Fruit fly (Drosophila melanogaster): ENCODE measurements around the gene Ssk.
A peak's percentile ranks its signal among the peaks of the same experiment; 100 is the strongest.

Gene Ssk

dm6 chr3L:20198138-20198559, 9.8 kb downstream of the Ssk start, which contains the start of gene CG42674 (continued):
- TF ChIP-seq Rel (GFP tag; optimal IDR thresholded peaks at IDR 0.05) (no peak), Rel (tag; optimal IDR thresholded peaks at IDR 0.05) (peak; percentile 5), OdsH (GFP tag; optimal IDR thresholded peaks at IDR 0.05) (no peak), sv (GFP tag; optimal IDR thresholded peaks at IDR 0.05) (no peak)

dm6 chr3L:20199569-20200247, 11.4 kb downstream of the Ssk start, which contains the start of gene CG42833:
TSS of gene CG42833 (plus strand) at chr3L:20200093.
- peak; percentile 26 for TF ChIP-seq brk (GFP tag; optimal IDR thresholded peaks at IDR 0.05)
- TF ChIP-seq CrebA (GFP tag; optimal IDR thresholded peaks at IDR 0.05; ENCODE audit: borderline replicate concordance): peak; percentile 3
- no peak for TF ChIP-seq Dfd (GFP tag; optimal IDR thresholded peaks at IDR 0.05)
- no peak for TF ChIP-seq CG9705 (GFP tag; optimal IDR thresholded peaks at IDR 0.05)
- TF ChIP-seq sage (GFP tag; optimal IDR thresholded peaks at IDR 0.05): peak; percentile 36
- TF ChIP-seq Dif (GFP tag; optimal IDR thresholded peaks at IDR 0.05; ENCODE audit: partially characterized antibody): no peak
- TF ChIP-seq dl (GFP tag; optimal IDR thresholded peaks at IDR 0.05; ENCODE audit: insufficient read depth in 1 of 2, partially characterized antibody in 2 of 2): no peak
- peak; percentile 51 for TF ChIP-seq Myc (optimal IDR thresholded peaks at IDR 0.05)

- TF ChIP-seq br (GFP tag; optimal IDR thresholded peaks at IDR 0.05) (no peak), pan (optimal IDR thresholded peaks at IDR 0.05) (no peak), CG32264 (GFP tag; optimal IDR thresholded peaks at IDR 0.05) (no peak), sage (GFP tag; optimal IDR thresholded peaks at IDR 0.05) (no peak), h (GFP tag; optimal IDR thresholded peaks at IDR 0.05) (no peak), Hr83 (GFP tag; optimal IDR thresholded peaks at IDR 0.05; ENCODE audit: poor library complexity, severe bottlenecking) (no peak), Myc (optimal IDR thresholded peaks at IDR 0.05) (no peak), usp (GFP tag; optimal IDR thresholded peaks at IDR 0.05) (no peak), ey (GFP tag; optimal IDR thresholded peaks at IDR 0.05) (no peak), dl (GFP tag; optimal IDR thresholded peaks at IDR 0.05; ENCODE audit: insufficient read depth in 1 of 2, partially characterized antibody in 2 of 2) (no peak), Dfd (GFP tag; optimal IDR thresholded peaks at IDR 0.05) (no peak), jim (GFP tag; optimal IDR thresholded peaks at IDR 0.05) (no peak), lola (GFP tag; optimal IDR thresholded peaks at IDR 0.05) (no peak), OdsH (GFP tag; optimal IDR thresholded peaks at IDR 0.05) (no peak)
These were observed 13.2 kb downstream of the Ssk start, which contains the start of gene obst-F for dm6 chr3L:20201538-20201937. TSS of gene obst-F (minus strand) at chr3L:20201638.

- TF ChIP-seq Mio (GFP tag; optimal IDR thresholded peaks at IDR 0.05) (no peak), OdsH (GFP tag; optimal IDR thresholded peaks at IDR 0.05) (no peak), Myc (optimal IDR thresholded peaks at IDR 0.05) (no peak), jim (GFP tag; optimal IDR thresholded peaks at IDR 0.05) (no peak), dsf (GFP tag; optimal IDR thresholded peaks at IDR 0.05; ENCODE audit: borderline replicate concordance) (no peak), Hnf4 (GFP tag; optimal IDR thresholded peaks at IDR 0.05) (no peak), Vsx2 (GFP tag; optimal IDR thresholded peaks at IDR 0.05; ENCODE audit: partially characterized antibody) (no peak), ey (GFP tag; optimal IDR thresholded peaks at IDR 0.05) (no peak), brk (GFP tag; optimal IDR thresholded peaks at IDR 0.05) (no peak), dmrt93B (GFP tag; optimal IDR thresholded peaks at IDR 0.05) (no peak), sv (GFP tag; optimal IDR thresholded peaks at IDR 0.05) (no peak), GATAd (GFP tag; optimal IDR thresholded peaks at IDR 0.05) (no peak), sage (GFP tag; optimal IDR thresholded peaks at IDR 0.05) (no peak), Dfd (GFP tag; optimal IDR thresholded peaks at IDR 0.05) (no peak), Abd-B (GFP tag; optimal IDR thresholded peaks at IDR 0.05) (no peak), CG9705 (GFP tag; optimal IDR thresholded peaks at IDR 0.05) (no peak), psq (GFP tag; optimal IDR thresholded peaks at IDR 0.05) (no peak)
These were observed 15.3 kb downstream of the Ssk start, which contains the start of gene CG7298 for dm6 chr3L:20203587-20203986. TSS of gene CG7298 (minus strand) at chr3L:20203687.

- TF ChIP-seq Myc (optimal IDR thresholded peaks at IDR 0.05): no peak
- no peak for TF ChIP-seq Rel (GFP tag; optimal IDR thresholded peaks at IDR 0.05)
- no peak for TF ChIP-seq Rel (tag; optimal IDR thresholded peaks at IDR 0.05)
- no peak for TF ChIP-seq fru (GFP tag; optimal IDR thresholded peaks at IDR 0.05)
- no peak for TF ChIP-seq woc (GFP tag; optimal IDR thresholded peaks at IDR 0.05)
- no peak for TF ChIP-seq GATAd (GFP tag; optimal IDR thresholded peaks at IDR 0.05)
- no peak for TF ChIP-seq Dfd (GFP tag; optimal IDR thresholded peaks at IDR 0.05)
- no peak for TF ChIP-seq N (GFP tag; optimal IDR thresholded peaks at IDR 0.05)
- no peak for TF ChIP-seq Dif (GFP tag; optimal IDR thresholded peaks at IDR 0.05; ENCODE audit: partially characterized antibody)
- no peak for TF ChIP-seq tai (GFP tag; optimal IDR thresholded peaks at IDR 0.05)
- no peak for TF ChIP-seq pan (optimal IDR thresholded peaks at IDR 0.05)
- TF ChIP-seq CG9705 (GFP tag; optimal IDR thresholded peaks at IDR 0.05): no peak
- TF ChIP-seq usp (GFP tag; optimal IDR thresholded peaks at IDR 0.05): no peak
These were observed 17.6 kb downstream of the Ssk start, which contains the start of gene CG7290 for dm6 chr3L:20205946-20206345. TSS of gene CG7290 (minus strand) at chr3L:20206046.

Data from whole organism, wandering third instar larva.